Worm (Caenorhabditis elegans) whole organism, L4 larva: ENCODE results near the gene D1025.10.
A peak's percentile ranks its signal among the peaks of the same experiment; 100 is the strongest.

Source experiments
- D1046.2 ChIP-seq: fragments of 200-800 bp; sonication (Bioruptor generic); IDR thresholded peaks from 2 replicates; pipeline ENCODE4 v1.3.6; 2022; ENCODE audit warnings: missing genetic modification characterization, missing compliant biosample characterization
- F26F4.8 ChIP-seq: fragments of 200-800 bp; sonication (Bioruptor generic); conservative IDR thresholded peaks from 2 replicates; pipeline ENCODE4 v1.3.6; 2022; ENCODE audit warnings: missing genetic modification characterization, missing compliant biosample characterization
- Y105C5A.15 ChIP-seq: fragments of 200-800 bp; sonication (Bioruptor generic); IDR thresholded peaks from 2 replicates; pipeline ENCODE4 v1.3.6; 2022; ENCODE audit warnings: missing genetic modification characterization, missing compliant biosample characterization
- Y48G9A.11 ChIP-seq: fragments of 200-800 bp; sonication (Bioruptor generic); IDR thresholded peaks from 2 replicates; pipeline ENCODE4 v1.3.6; 2022; ENCODE audit warnings: missing genetic modification reagents, missing genetic modification characterization, missing compliant biosample characterization
- Y5F2A.4 ChIP-seq: fragments of 200-800 bp; sonication (Bioruptor generic); optimal IDR thresholded peaks from 2 replicates; lab custom pipeline; 2018; ENCODE audit warnings: mild to moderate bottlenecking, missing genetic modification characterization, missing compliant biosample characterization
- ama-1 ChIP-seq: fragments of 150-350 bp; optimal IDR thresholded peaks from 2 replicates; lab custom pipeline; 2014; ENCODE audit warnings: inconsistent platforms, mixed read lengths
- arid-1 ChIP-seq: fragments of 200-800 bp; sonication (Bioruptor generic); conservative IDR thresholded peaks from 2 replicates; pipeline ENCODE4 v1.3.6; 2022; ENCODE audit warnings: missing genetic modification reagents, missing genetic modification characterization, missing compliant biosample characterization
- attf-4 ChIP-seq: sonication (generic microtip); optimal IDR thresholded peaks from 3 replicates; lab custom pipeline; 2017; ENCODE audit warnings: missing biosample characterization, missing genetic modification characterization
- ceh-20 ChIP-seq: fragments of 200-800 bp; sonication (Bioruptor generic); IDR thresholded peaks from 2 replicates; pipeline ENCODE4 v1.3.6; 2022; ENCODE audit warnings: missing genetic modification reagents, missing genetic modification characterization, missing compliant biosample characterization
- ceh-28 ChIP-seq: fragments of 150-350 bp; optimal IDR thresholded peaks from 2 replicates; lab custom pipeline; 2014; ENCODE audit warnings: missing biosample characterization, missing genetic modification reagents, missing genetic modification characterization
- ceh-44 ChIP-seq: fragments of 200-800 bp; sonication (Bioruptor generic); IDR thresholded peaks from 2 replicates; pipeline ENCODE4 v1.3.6; 2022; ENCODE audit warnings: missing genetic modification reagents, missing genetic modification characterization, missing compliant biosample characterization
- ceh-62 ChIP-seq: sonication (generic microtip); optimal IDR thresholded peaks from 2 replicates; lab custom pipeline; 2017; ENCODE audit warnings: missing biosample characterization, missing genetic modification characterization
- ceh-82 ChIP-seq: sonication (generic microtip); optimal IDR thresholded peaks from 2 replicates; lab custom pipeline; 2017; ENCODE audit warnings: missing biosample characterization, missing genetic modification characterization
- ces-1 ChIP-seq: fragments of 150-350 bp; sonication (generic microtip); optimal IDR thresholded peaks from 4 replicates; lab custom pipeline; 2014; ENCODE audit warnings: missing biosample characterization, missing genetic modification reagents, missing genetic modification characterization
- daf-12 ChIP-seq: fragments of 150-350 bp; optimal IDR thresholded peaks from 2 replicates; lab custom pipeline; 2014; ENCODE audit warnings: missing biosample characterization, missing genetic modification reagents, missing genetic modification characterization
- daf-16 ChIP-seq, 3 experiments: sonication (generic microtip); optimal IDR thresholded peaks; 2 replicates each; lab custom pipeline; 2016 to 2017; ENCODE audit warnings: missing genetic modification characterization in 3 of 3, missing genetic modification reagents in 3 of 3, mild to moderate bottlenecking in 2 of 3, missing compliant biosample characterization in 2 of 3, missing biosample characterization in 1 of 3, moderate library complexity in 1 of 3
- daf-19 ChIP-seq: fragments of 200-800 bp; sonication (Bioruptor generic); conservative IDR thresholded peaks from 2 replicates; pipeline ENCODE4 v1.3.6; 2022; ENCODE audit warnings: missing genetic modification characterization, missing compliant biosample characterization
- dmd-6 ChIP-seq: fragments of 200-800 bp; sonication (Bioruptor generic); IDR thresholded peaks from 2 replicates; pipeline ENCODE4 v1.3.6; 2022; ENCODE audit warnings: missing genetic modification reagents, missing genetic modification characterization, missing compliant biosample characterization
- dmd-8 ChIP-seq: fragments of 200-800 bp; sonication (Bioruptor generic); IDR thresholded peaks from 2 replicates; pipeline ENCODE4 v1.3.6; 2022; ENCODE audit warnings: missing genetic modification characterization, missing compliant biosample characterization
- dpl-1 ChIP-seq: fragments of 150-350 bp; optimal IDR thresholded peaks from 2 replicates; lab custom pipeline; 2014; ENCODE audit warnings: missing biosample characterization, missing genetic modification reagents, missing genetic modification characterization
- egl-27 ChIP-seq: sonication (generic microtip); optimal IDR thresholded peaks from 3 replicates; lab custom pipeline; 2017; ENCODE audit warnings: missing biosample characterization, missing genetic modification reagents, missing genetic modification characterization
- fos-1 ChIP-seq: fragments of 150-350 bp; optimal IDR thresholded peaks from 2 replicates; lab custom pipeline; 2014; ENCODE audit warnings: missing biosample characterization, missing genetic modification characterization
- gei-8 ChIP-seq: fragments of 200-800 bp; sonication (Bioruptor generic); optimal IDR thresholded peaks from 2 replicates; lab custom pipeline; 2018; ENCODE audit warnings: mild to moderate bottlenecking, missing genetic modification characterization, missing compliant biosample characterization
- hlh-11 ChIP-seq: fragments of 200-800 bp; sonication (Bioruptor generic); optimal IDR thresholded peaks from 2 replicates; lab custom pipeline; 2018; ENCODE audit warnings: mild to moderate bottlenecking, missing genetic modification characterization, missing compliant biosample characterization
- hlh-30 ChIP-seq: sonication (generic microtip); optimal IDR thresholded peaks from 2 replicates; lab custom pipeline; 2017; ENCODE audit warnings: antibody characterized with exemption, mild to moderate bottlenecking, missing genetic modification characterization, missing compliant biosample characterization; ENCODE audit not compliant: insufficient read depth
- hmg-1.1 ChIP-seq: fragments of 200-800 bp; sonication (Bioruptor generic); IDR thresholded peaks from 2 replicates; pipeline ENCODE4 v1.3.6; 2022; ENCODE audit warnings: missing genetic modification reagents, missing genetic modification characterization, missing compliant biosample characterization
- jun-1 ChIP-seq: fragments of 150-350 bp; optimal IDR thresholded peaks from 2 replicates; lab custom pipeline; 2014; ENCODE audit warnings: missing biosample characterization, missing genetic modification reagents, missing genetic modification characterization
- lim-7 ChIP-seq: fragments of 200-800 bp; sonication (Bioruptor generic); IDR thresholded peaks from 2 replicates; pipeline ENCODE4 v1.3.6; 2022; ENCODE audit warnings: missing genetic modification characterization, missing compliant biosample characterization
- lin-15B ChIP-seq: fragments of 150-350 bp; sonication (generic microtip); optimal IDR thresholded peaks from 3 replicates; lab custom pipeline; 2014; ENCODE audit warnings: missing biosample characterization, missing genetic modification characterization
- lin-38 ChIP-seq: fragments of 200-800 bp; sonication (Bioruptor generic); IDR thresholded peaks from 2 replicates; pipeline ENCODE4 v1.3.6; 2022; ENCODE audit warnings: missing genetic modification reagents, missing genetic modification characterization, missing compliant biosample characterization
- mdl-1 ChIP-seq, 2 experiments: fragments of 150-350 bp in 1 of 2; sonication (generic microtip) in 1 of 2; optimal IDR thresholded peaks; 2 replicates each; lab custom pipeline; 2014 to 2017; ENCODE audit warnings: missing biosample characterization in 2 of 2, missing genetic modification characterization in 2 of 2
- mep-1 ChIP-seq: fragments of 150-350 bp; sonication (generic microtip); optimal IDR thresholded peaks from 3 replicates; lab custom pipeline; 2014; ENCODE audit warnings: missing biosample characterization, missing genetic modification characterization
- mxl-3 ChIP-seq: fragments of 200-800 bp; sonication (Bioruptor generic); optimal IDR thresholded peaks from 2 replicates; lab custom pipeline; 2018; ENCODE audit warnings: mild to moderate bottlenecking, missing genetic modification characterization, missing compliant biosample characterization
- nhr-10 ChIP-seq: fragments of 150-350 bp; optimal IDR thresholded peaks from 2 replicates; lab custom pipeline; 2014; ENCODE audit warnings: missing biosample characterization, missing genetic modification characterization
- nhr-28 ChIP-seq: fragments of 150-350 bp; optimal IDR thresholded peaks from 2 replicates; lab custom pipeline; 2014; ENCODE audit warnings: missing biosample characterization, missing genetic modification characterization
- nhr-41 ChIP-seq: fragments of 200-800 bp; sonication (Bioruptor generic); IDR thresholded peaks from 2 replicates; pipeline ENCODE4 v1.3.6; 2022; ENCODE audit warnings: missing genetic modification reagents, missing genetic modification characterization, missing compliant biosample characterization
- nhr-42 ChIP-seq: fragments of 200-800 bp; sonication (Bioruptor generic); IDR thresholded peaks from 2 replicates; pipeline ENCODE4 v1.3.6; 2022; ENCODE audit warnings: missing genetic modification characterization, missing compliant biosample characterization
- pqm-1 ChIP-seq: sonication (generic microtip); optimal IDR thresholded peaks from 2 replicates; lab custom pipeline; 2017; ENCODE audit warnings: missing biosample characterization, missing genetic modification characterization
- rbr-2 ChIP-seq: sonication (generic microtip); optimal IDR thresholded peaks from 2 replicates; lab custom pipeline; 2016; ENCODE audit warnings: missing genotype, missing genetic modification characterization, missing compliant biosample characterization
- saeg-2 ChIP-seq: fragments of 200-800 bp; sonication (Bioruptor generic); IDR thresholded peaks from 2 replicates; pipeline ENCODE4 v1.3.6; 2022; ENCODE audit warnings: missing genetic modification reagents, missing genetic modification characterization, missing compliant biosample characterization
- sdz-12 ChIP-seq: fragments of 200-800 bp; sonication (Bioruptor generic); optimal IDR thresholded peaks from 2 replicates; lab custom pipeline; 2018; ENCODE audit warnings: mild to moderate bottlenecking, missing genetic modification characterization, missing compliant biosample characterization
- snpc-4 ChIP-seq: fragments of 150-350 bp; optimal IDR thresholded peaks from 2 replicates; lab custom pipeline; 2014; ENCODE audit warnings: missing biosample characterization, missing genetic modification characterization
- spr-1 ChIP-seq: sonication (generic microtip); optimal IDR thresholded peaks from 2 replicates; lab custom pipeline; 2016; ENCODE audit warnings: mild to moderate bottlenecking, missing genetic modification characterization, missing compliant biosample characterization
- spr-3 ChIP-seq: fragments of 200-800 bp; sonication (Bioruptor generic); optimal IDR thresholded peaks from 2 replicates; lab custom pipeline; 2018; ENCODE audit warnings: mild to moderate bottlenecking, missing genetic modification characterization, missing compliant biosample characterization
- unc-39 ChIP-seq: sonication (generic microtip); optimal IDR thresholded peaks from 2 replicates; lab custom pipeline; 2017; ENCODE audit warnings: missing biosample characterization, missing genetic modification characterization
- unc-62 ChIP-seq, 3 experiments: fragments of 150-350 bp in 1 of 3; sonication (generic microtip); optimal IDR thresholded peaks in 2 of 3; peaks in 1 of 3; 1 replicate in 1 of 3; 2 replicates in 2 of 3; lab custom pipeline; 2014 to 2017; ENCODE audit warnings: missing biosample characterization in 3 of 3, missing genetic modification characterization in 3 of 3, missing genetic modification reagents in 3 of 3, missing genotype in 1 of 3
- zag-1 ChIP-seq: fragments of 150-350 bp; optimal IDR thresholded peaks from 2 replicates; lab custom pipeline; 2014; ENCODE audit warnings: missing biosample characterization, missing genetic modification characterization
- zfp-2 ChIP-seq: sonication (generic microtip); optimal IDR thresholded peaks from 2 replicates; lab custom pipeline; 2016; ENCODE audit warnings: mild to moderate bottlenecking, missing genetic modification characterization, missing compliant biosample characterization
- zfp-3 ChIP-seq: fragments of 200-800 bp; sonication (Bioruptor generic); conservative IDR thresholded peaks from 2 replicates; pipeline ENCODE4 v1.3.6; 2022; ENCODE audit warnings: missing genetic modification reagents, missing genetic modification characterization, missing compliant biosample characterization
- zip-2 ChIP-seq: fragments of 150-350 bp; optimal IDR thresholded peaks from 2 replicates; lab custom pipeline; 2014; ENCODE audit warnings: missing biosample characterization, missing genetic modification characterization
- ztf-11 ChIP-seq: fragments of 150-350 bp; optimal IDR thresholded peaks from 2 replicates; lab custom pipeline; 2014; ENCODE audit warnings: missing biosample characterization, missing genetic modification characterization
- ztf-7 ChIP-seq: fragments of 150-350 bp; optimal IDR thresholded peaks from 2 replicates; lab custom pipeline; 2014; ENCODE audit warnings: missing biosample characterization, missing genetic modification characterization

Gene D1025.10

DNA sequence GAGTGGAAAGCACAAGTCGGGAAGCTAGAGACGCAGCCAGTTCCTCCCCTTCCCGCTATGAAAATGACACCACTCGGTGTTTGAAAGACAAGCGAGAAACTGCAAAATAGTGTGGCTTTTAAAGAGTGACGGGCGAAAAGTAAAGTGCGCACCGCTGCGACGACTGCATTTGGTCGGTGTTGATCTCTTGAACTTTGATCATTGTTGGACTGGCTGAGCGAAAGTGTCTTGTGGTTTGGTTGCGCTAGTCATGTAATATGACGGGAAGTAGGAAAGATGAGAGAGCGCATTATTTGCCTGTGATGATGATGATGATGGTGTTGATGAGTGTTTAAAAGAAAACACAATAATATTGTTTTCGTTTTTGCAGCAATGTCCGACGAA, 43.6 kb downstream of the D1025.10 start (continued):
- TF ChIP-seq rbr-2 (peak; percentile 82), F26F4.8 (no peak), dmd-6 (peak; percentile 99), ces-1 (GFP tag; lab: Kevin White, UChicago) (no peak), Y5F2A.4 (GFP tag; lab: Kevin White, UChicago) (no peak), spr-3 (GFP tag; lab: Kevin White, UChicago) (no peak), egl-27 (tag; lab: Kevin White, UChicago) (peak; percentile 25), Y105C5A.15 (GFP tag; lab: Robert Waterston, UW) (no peak), mdl-1 (tag; optimal IDR thresholded peaks at IDR 0.05; lab: Kevin White, UChicago) (peak; percentile 92 to 97), unc-62 (GFP tag; optimal IDR thresholded peaks at IDR 0.05 in 1 of 2; lab: Kevin White, UChicago) (peak; percentile 21 to 100), unc-62 (tag; optimal IDR thresholded peaks at IDR 0.05; lab: Kevin White, UChicago) (no peak), ztf-11 (tag; lab: Kevin White, UChicago) (no peak), zag-1 (tag; lab: Kevin White, UChicago) (no peak), ama-1 (lab: Kevin White, UChicago) (no peak), lin-15B (no peak), ceh-28 (no peak), hmg-1.1 (GFP tag; lab: Robert Waterston, UW) (peak; percentile 72), zfp-2 (tag; lab: Kevin White, UChicago) (peak; percentile 36), lim-7 (no peak), ceh-82 (tag; lab: Kevin White, UChicago) (no peak), mxl-3 (GFP tag; lab: Kevin White, UChicago) (peak; percentile 69), ceh-62 (tag; lab: Kevin White, UChicago) (no peak), daf-19 (GFP tag; lab: Robert Waterston, UW) (no peak), nhr-42 (GFP tag; lab: Robert Waterston, UW) (peak; percentile 20; the same call in 1 of the 2 replicates), pqm-1 (peak; percentile 71), dpl-1 (GFP tag; lab: Kevin White, UChicago) (peak; percentile 61), nhr-41 (GFP tag; lab: Robert Waterston, UW) (peak; percentile 44; the same call in 1 of the 2 replicates), hlh-30 (tag; lab: Kevin White, UChicago) (peak; percentile 96), dmd-8 (GFP tag; lab: Robert Waterston, UW) (no peak), D1046.2 (GFP tag; lab: Robert Waterston, UW) (no peak), Y48G9A.11 (GFP tag; lab: Robert Waterston, UW) (no peak), lin-38 (peak; percentile 54), jun-1 (tag; lab: Kevin White, UChicago) (peak; percentile 71), arid-1 (GFP tag; lab: Robert Waterston, UW) (peak; percentile 58; the same call in 1 of the 2 replicates), snpc-4 (tag; lab: Kevin White, UChicago) (no peak), zip-2 (peak; percentile 55), fos-1 (tag; lab: Kevin White, UChicago) (peak; percentile 73), nhr-28 (tag; lab: Kevin White, UChicago) (peak; percentile 98), spr-1 (tag; lab: Kevin White, UChicago) (peak; percentile 63), saeg-2 (GFP tag; lab: Robert Waterston, UW) (peak; percentile 78; the same call in 1 of the 2 replicates), daf-16 (GFP tag; optimal IDR thresholded peaks at IDR 0.05; lab: Kevin White, UChicago) (peak; percentile 19 to 77), daf-16 (tag; optimal IDR thresholded peaks at IDR 0.05; lab: Kevin White, UChicago) (peak; percentile 97), zfp-3 (0 out of 2 replicates have a peak, but pooled peaks have one; percentile 39), ceh-20 (GFP tag; lab: Robert Waterston, UW) (peak; percentile 87), gei-8 (GFP tag; lab: Kevin White, UChicago) (peak; percentile 89), mep-1 (peak; percentile 97), daf-12 (tag; lab: Kevin White, UChicago) (no peak), sdz-12 (GFP tag; lab: Kevin White, UChicago) (no peak), attf-4 (tag; lab: Kevin White, UChicago) (no peak), unc-39 (no peak), hlh-11 (tag; lab: Kevin White, UChicago) (peak; percentile 98), ztf-7 (tag; lab: Kevin White, UChicago) (peak; percentile 65), nhr-10 (tag; lab: Kevin White, UChicago) (peak; percentile 93), ceh-44 (GFP tag; lab: Robert Waterston, UW) (no peak)
